Fruit fly (Drosophila melanogaster) whole organism, embryonic: ENCODE measurements around the gene CG14013.

Experiments
- BtbVII ChIP-seq: fragments of 200-800 bp; sonication (Bioruptor generic); optimal IDR thresholded peaks from 3 replicates; lab custom pipeline; 2017; ENCODE audit warnings: missing biosample characterization, mild to moderate bottlenecking, missing genetic modification characterization
- CG10431 ChIP-seq: fragments of 200-800 bp; sonication (Bioruptor generic); optimal IDR thresholded peaks from 3 replicates; lab custom pipeline; 2018; ENCODE audit warnings: missing biosample characterization, mild to moderate bottlenecking, missing genetic modification characterization
- CG12071 ChIP-seq: fragments of 200-800 bp; sonication (Bioruptor generic); optimal IDR thresholded peaks from 3 replicates; lab custom pipeline; 2018; ENCODE audit warnings: missing biosample characterization, mild to moderate bottlenecking, missing genetic modification characterization
- CG12155 ChIP-seq: fragments of 200-800 bp; sonication (Bioruptor generic); optimal IDR thresholded peaks from 3 replicates; lab custom pipeline; 2016; ENCODE audit warnings: missing biosample characterization, missing genetic modification characterization
- CG12219 ChIP-seq: fragments of 200-800 bp; sonication (Bioruptor generic); optimal IDR thresholded peaks from 3 replicates; lab custom pipeline; 2018; ENCODE audit warnings: missing biosample characterization, mild to moderate bottlenecking, missing genetic modification characterization
- CG12942 ChIP-seq: fragments of 200-800 bp; sonication (Bioruptor generic); optimal IDR thresholded peaks from 3 replicates; lab custom pipeline; 2016; ENCODE audit warnings: missing biosample characterization, missing genetic modification characterization
- CG13123 ChIP-seq: fragments of 200-800 bp; sonication (Bioruptor generic); optimal IDR thresholded peaks from 2 replicates; lab custom pipeline; 2016; ENCODE audit warnings: missing biosample characterization, missing genetic modification characterization
- CG15269 ChIP-seq: fragments of 200-800 bp; sonication (Bioruptor generic); optimal IDR thresholded peaks from 2 replicates; lab custom pipeline; 2018; ENCODE audit warnings: missing biosample characterization, mild to moderate bottlenecking, missing genetic modification characterization, moderate library complexity
- CG15479 ChIP-seq: fragments of 200-800 bp; sonication (Bioruptor generic); optimal IDR thresholded peaks from 3 replicates; lab custom pipeline; 2019; ENCODE audit warnings: missing biosample characterization, mild to moderate bottlenecking, missing genetic modification characterization, moderate library complexity
- CG1602 ChIP-seq: fragments of 200-800 bp; sonication (Bioruptor generic); optimal IDR thresholded peaks from 3 replicates; lab custom pipeline; 2016; ENCODE audit warnings: missing biosample characterization, missing genetic modification characterization
- CG17186 ChIP-seq: fragments of 200-800 bp; sonication (Bioruptor generic); optimal IDR thresholded peaks from 3 replicates; lab custom pipeline; 2017; ENCODE audit warnings: missing biosample characterization, missing genetic modification reagents, missing genetic modification characterization
- CG18476 ChIP-seq: fragments of 200-800 bp; sonication (Bioruptor generic); optimal IDR thresholded peaks from 2 replicates; lab custom pipeline; 2016; ENCODE audit warnings: missing biosample characterization, mild to moderate bottlenecking, missing genetic modification characterization
- CG2875 ChIP-seq: fragments of 200-800 bp; sonication (Bioruptor generic); optimal IDR thresholded peaks from 2 replicates; lab custom pipeline; 2017; ENCODE audit warnings: missing biosample characterization, mild to moderate bottlenecking, missing genetic modification characterization, missing genetic modification reagents
- CG32772 ChIP-seq: fragments of 200-800 bp; sonication (Bioruptor generic); IDR thresholded peaks from 2 replicates; pipeline ENCODE4 v1.3.6; 2022; ENCODE audit warnings: missing biosample characterization, missing genetic modification characterization
- CG5245 ChIP-seq: fragments of 200-800 bp; sonication (Bioruptor generic); optimal IDR thresholded peaks from 3 replicates; lab custom pipeline; 2016; ENCODE audit warnings: missing biosample characterization, missing genetic modification characterization
- CG6765 ChIP-seq: fragments of 200-800 bp; sonication (Bioruptor generic); optimal IDR thresholded peaks from 3 replicates; lab custom pipeline; 2017; ENCODE audit warnings: missing biosample characterization, mild to moderate bottlenecking, missing genetic modification characterization
- CrebB ChIP-seq: fragments of 200-800 bp; sonication (Bioruptor generic); optimal IDR thresholded peaks from 3 replicates; lab custom pipeline; 2018; ENCODE audit warnings: missing biosample characterization, mild to moderate bottlenecking, missing genetic modification characterization
- Dad ChIP-seq: fragments of 200-800 bp; sonication (Bioruptor generic); optimal IDR thresholded peaks from 3 replicates; lab custom pipeline; 2016; ENCODE audit warnings: missing biosample characterization, missing genetic modification characterization
- Dll ChIP-seq: fragments of 200-800 bp; sonication (Bioruptor generic); IDR thresholded peaks from 4 replicates; pipeline ENCODE4 v1.3.6; 2022; ENCODE audit warnings: missing biosample characterization, missing genetic modification characterization; ENCODE audit not compliant: partially characterized antibody
- Dref ChIP-seq: fragments of 200-800 bp; sonication (Bioruptor generic); IDR thresholded peaks from 2 replicates; pipeline ENCODE4 v1.3.6; 2022; ENCODE audit warnings: missing biosample characterization, missing genetic modification characterization
- Ets97D ChIP-seq: fragments of 200-800 bp; sonication (Bioruptor generic); optimal IDR thresholded peaks from 3 replicates; lab custom pipeline; 2016; ENCODE audit warnings: missing biosample characterization, missing genetic modification characterization
- Fer3 ChIP-seq: fragments of 200-800 bp; sonication (Bioruptor generic); optimal IDR thresholded peaks from 2 replicates; lab custom pipeline; 2018; ENCODE audit warnings: missing biosample characterization, mild to moderate bottlenecking, missing genetic modification characterization, moderate library complexity
- GATAe ChIP-seq: fragments of 200-800 bp; sonication (Bioruptor generic); conservative IDR thresholded peaks from 2 replicates; pipeline ENCODE4 v1.3.6; 2022; ENCODE audit warnings: missing biosample characterization, missing genetic modification characterization
- H15 ChIP-seq: fragments of 200-800 bp; sonication (Bioruptor generic); IDR thresholded peaks from 3 replicates; pipeline ENCODE4 v1.3.6; 2022; ENCODE audit warnings: missing biosample characterization, missing genetic modification characterization
- HmgZ ChIP-seq: fragments of 200-800 bp; sonication (Bioruptor generic); optimal IDR thresholded peaks from 2 replicates; lab custom pipeline; 2018; ENCODE audit warnings: missing biosample characterization, mild to moderate bottlenecking, missing genetic modification characterization
- Hr51 ChIP-seq, 2 experiments: fragments of 200-800 bp; sonication (Bioruptor generic); optimal IDR thresholded peaks; 2 replicates in 1 of 2; 3 replicates in 1 of 2; lab custom pipeline; 2016 to 2018; ENCODE audit warnings: missing biosample characterization in 2 of 2, missing genetic modification characterization in 2 of 2, mild to moderate bottlenecking in 1 of 2, moderate library complexity in 1 of 2
- Jarid2 ChIP-seq: fragments of 200-800 bp; sonication (Bioruptor generic); optimal IDR thresholded peaks from 3 replicates; lab custom pipeline; 2017; ENCODE audit warnings: mild to moderate bottlenecking, missing biosample characterization, missing genetic modification reagents, missing genetic modification characterization
- Kr ChIP-seq: fragments of 200-800 bp; sonication (Bioruptor generic); optimal IDR thresholded peaks from 2 replicates; lab custom pipeline; 2017; ENCODE audit warnings: missing biosample characterization, mild to moderate bottlenecking, missing genetic modification characterization
- MESR4 ChIP-seq: fragments of 200-800 bp; sonication (Bioruptor generic); optimal IDR thresholded peaks from 2 replicates; lab custom pipeline; 2018; ENCODE audit warnings: missing biosample characterization, mild to moderate bottlenecking, missing genetic modification characterization, moderate library complexity
- Neu2 ChIP-seq: fragments of 200-800 bp; sonication (Bioruptor generic); optimal IDR thresholded peaks from 3 replicates; lab custom pipeline; 2016; ENCODE audit warnings: missing biosample characterization, missing genetic modification characterization, borderline replicate concordance
- Usf ChIP-seq: fragments of 200-800 bp; sonication (Bioruptor generic); optimal IDR thresholded peaks from 2 replicates; lab custom pipeline; 2017; ENCODE audit warnings: missing genotype, missing biosample characterization, missing genetic modification characterization
- ara ChIP-seq: fragments of 200-800 bp; sonication (Bioruptor generic); IDR thresholded peaks from 2 replicates; pipeline ENCODE4 v1.3.6; 2022; ENCODE audit warnings: missing biosample characterization, missing genetic modification characterization
- br ChIP-seq: fragments of >200 bp; optimal IDR thresholded peaks from 2 replicates; lab custom pipeline; 2017
- ci ChIP-seq: fragments of 200-800 bp; sonication (Bioruptor generic); IDR thresholded peaks from 3 replicates; pipeline ENCODE4 v1.3.6; 2022; ENCODE audit warnings: missing biosample characterization, missing genetic modification characterization
- croc ChIP-seq: fragments of 200-800 bp; sonication (Bioruptor generic); conservative IDR thresholded peaks from 3 replicates; pipeline ENCODE4 v1.3.6; 2022; ENCODE audit warnings: missing biosample characterization, missing genetic modification characterization
- crp ChIP-seq, 2 experiments: fragments of 200-800 bp; sonication (Bioruptor generic); optimal IDR thresholded peaks; 2 replicates in 1 of 2; 3 replicates in 1 of 2; lab custom pipeline; 2017; ENCODE audit warnings: missing biosample characterization in 2 of 2, missing genetic modification characterization in 2 of 2, mild to moderate bottlenecking in 1 of 2, moderate library complexity in 1 of 2
- eve ChIP-seq, 2 experiments: fragments of >200 bp; optimal IDR thresholded peaks; 2 replicates each; lab custom pipeline; 2017; ENCODE audit warnings: missing biosample characterization in 2 of 2, missing genetic modification characterization in 2 of 2
- fd96Cb ChIP-seq: fragments of 200-800 bp; sonication (Bioruptor generic); optimal IDR thresholded peaks from 2 replicates; lab custom pipeline; 2018; ENCODE audit warnings: missing biosample characterization, mild to moderate bottlenecking, missing genetic modification characterization, moderate library complexity
- grn ChIP-seq: fragments of 200-800 bp; sonication (Bioruptor generic); optimal IDR thresholded peaks from 3 replicates; lab custom pipeline; 2017; ENCODE audit warnings: missing biosample characterization, missing genetic modification characterization
- jing ChIP-seq: fragments of 200-800 bp; sonication (Bioruptor generic); optimal IDR thresholded peaks from 2 replicates; lab custom pipeline; 2018; ENCODE audit warnings: missing biosample characterization, mild to moderate bottlenecking, missing genetic modification characterization
- kni ChIP-seq: fragments of 200-800 bp; sonication (Bioruptor generic); optimal IDR thresholded peaks from 3 replicates; lab custom pipeline; 2017; ENCODE audit warnings: mild to moderate bottlenecking, missing biosample characterization, missing genetic modification reagents, missing genetic modification characterization
- lov ChIP-seq, 2 experiments: fragments of 200-800 bp in 1 of 2; fragments of >200 bp in 1 of 2; sonication (Bioruptor generic) in 1 of 2; IDR thresholded peaks in 1 of 2; optimal IDR thresholded peaks in 1 of 2; 2 replicates in 1 of 2; 3 replicates in 1 of 2; pipeline versions ENCODE4 v1.3.6 to Lab custom; 2017 to 2022; ENCODE audit warnings: missing biosample characterization in 1 of 2, missing genetic modification characterization in 1 of 2
- nmo ChIP-seq: fragments of 200-800 bp; sonication (Bioruptor generic); optimal IDR thresholded peaks from 2 replicates; lab custom pipeline; 2018; ENCODE audit warnings: missing biosample characterization, mild to moderate bottlenecking, missing genetic modification characterization, moderate library complexity
- salm ChIP-seq: fragments of 200-800 bp; sonication (Bioruptor generic); optimal IDR thresholded peaks from 2 replicates; lab custom pipeline; 2018; ENCODE audit warnings: missing biosample characterization, mild to moderate bottlenecking, missing genetic modification characterization
- sd ChIP-seq: fragments of 200-800 bp; sonication (Bioruptor generic); optimal IDR thresholded peaks from 3 replicates; lab custom pipeline; 2018; ENCODE audit warnings: missing biosample characterization, mild to moderate bottlenecking, missing genetic modification characterization, moderate library complexity
- slbo ChIP-seq: fragments of 200-800 bp; sonication (Bioruptor generic); IDR thresholded peaks from 2 replicates; pipeline ENCODE4 v1.3.6; 2022; ENCODE audit warnings: missing biosample characterization, missing genetic modification characterization
- sob ChIP-seq: fragments of 200-800 bp; sonication (Bioruptor generic); IDR thresholded peaks from 2 replicates; pipeline ENCODE4 v1.3.6; 2022; ENCODE audit warnings: missing biosample characterization, missing genetic modification characterization
- stc ChIP-seq: fragments of 200-800 bp; sonication (Bioruptor generic); IDR thresholded peaks from 2 replicates; pipeline ENCODE4 v1.3.6; 2022; ENCODE audit warnings: missing biosample characterization, missing genetic modification characterization
- wek ChIP-seq: fragments of 200-800 bp; sonication (Bioruptor generic); optimal IDR thresholded peaks from 3 replicates; lab custom pipeline; 2018; ENCODE audit warnings: missing biosample characterization, mild to moderate bottlenecking, missing genetic modification characterization, moderate library complexity
- zfh1 ChIP-seq: fragments of 200-800 bp; sonication (Bioruptor generic); IDR thresholded peaks from 3 replicates; pipeline ENCODE4 v1.3.6; 2022; ENCODE audit warnings: missing biosample characterization, missing genetic modification characterization

The CG14013 gene

dm6 chr2L:5547288-5547777, 6.3 kb downstream of the CG14013 start (continued):
- TF ChIP-seq Neu2 (GFP tag; lab: Kevin White, UChicago) (no peak), grn (peak; percentile 93), sob (GFP tag; lab: Robert Waterston, UW) (no peak), HmgZ (no peak), salm (tag; lab: Kevin White, UChicago) (peak; percentile 30), zfh1 (0 out of 3 replicates have a peak, but pooled peaks have one; percentile 14), crp (GFP tag; optimal IDR thresholded peaks at IDR 0.05; lab: Kevin White, UChicago) (peak in 1 of 2 experiments; percentile 20), Dad (GFP tag; lab: Kevin White, UChicago) (no peak), slbo (GFP tag; lab: Robert Waterston, UW) (no peak), wek (GFP tag; lab: Kevin White, UChicago) (peak; percentile 34), CG6765 (no peak), CG15479 (GFP tag; lab: Kevin White, UChicago) (peak; percentile 84), CG15269 (no peak), Hr51 (GFP tag; optimal IDR thresholded peaks at IDR 0.05; lab: Kevin White, UChicago) (no peak), Kr (GFP tag; lab: Kevin White, UChicago) (no peak), Jarid2 (GFP tag; lab: Kevin White, UChicago) (peak; percentile 6), sd (tag; lab: Kevin White, UChicago) (peak; percentile 48), MESR4 (GFP tag; lab: Kevin White, UChicago) (no peak), Ets97D (no peak), ci (GFP tag; lab: Robert Waterston, UW) (peak; percentile 43; the same call in 1 of the 3 replicates), br (no peak), ara (GFP tag; lab: Robert Waterston, UW) (peak; percentile 49; the same call in 1 of the 2 replicates), CG10431 (peak; percentile 37), Fer3 (tag; lab: Kevin White, UChicago) (peak; percentile 3), Dref (no peak), CG13123 (GFP tag; lab: Kevin White, UChicago) (no peak), H15 (GFP tag; lab: Robert Waterston, UW) (no peak), CG18476 (GFP tag; lab: Kevin White, UChicago) (no peak), lov (optimal IDR thresholded peaks at IDR 0.05; lab: Kevin White, UChicago) (no peak), lov (GFP tag; IDR thresholded peaks at IDR 0.05; lab: Robert Waterston, UW) (peak; percentile 23; the same call in 1 of the 3 replicates), kni (GFP tag; lab: Kevin White, UChicago) (peak; percentile 33), CG12155 (no peak), CG5245 (GFP tag; lab: Kevin White, UChicago) (no peak), eve (GFP tag; optimal IDR thresholded peaks at IDR 0.05; lab: Kevin White, UChicago) (no peak), croc (GFP tag; lab: Robert Waterston, UW) (no peak), CG2875 (GFP tag; lab: Kevin White, UChicago) (peak; percentile 13), Usf (no peak), CrebB (peak; percentile 57), CG12219 (GFP tag; lab: Kevin White, UChicago) (peak; percentile 39), nmo (GFP tag; lab: Kevin White, UChicago) (no peak), stc (no peak), GATAe (peak; percentile 46; the same call in 1 of the 2 replicates), CG12071 (GFP tag; lab: Kevin White, UChicago) (peak; percentile 16), Dll (GFP tag; lab: Robert Waterston, UW) (0 out of 4 replicates have a peak, but pooled peaks have one; percentile 37), CG32772 (GFP tag; lab: Robert Waterston, UW) (no peak), jing (GFP tag; lab: Kevin White, UChicago) (no peak), fd96Cb (no peak), BtbVII (GFP tag; lab: Kevin White, UChicago) (peak; percentile 3), CG12942 (GFP tag; lab: Kevin White, UChicago) (no peak), CG1602 (GFP tag; lab: Kevin White, UChicago) (no peak), CG17186 (GFP tag; lab: Kevin White, UChicago) (no peak)
